Fruit fly (Drosophila melanogaster) whole organism, embryonic: Measurements from ENCODE around the gene eEF1delta.
A peak's percentile ranks its signal among the peaks of the same experiment; 100 is the strongest.

Experiments used
- Abd-B ChIP-seq: fragments of 200-800 bp; sonication (Bioruptor generic); optimal IDR thresholded peaks from 2 replicates; lab custom pipeline; 2018; ENCODE audit warnings: missing biosample characterization, mild to moderate bottlenecking, missing genetic modification characterization, moderate library complexity
- Asciz ChIP-seq: fragments of 200-800 bp; sonication (Bioruptor generic); optimal IDR thresholded peaks from 2 replicates; lab custom pipeline; 2017; ENCODE audit warnings: missing biosample characterization, mild to moderate bottlenecking, missing genetic modification characterization, missing genetic modification reagents
- CG11456 ChIP-seq: fragments of 200-800 bp; sonication (Bioruptor generic); IDR thresholded peaks from 3 replicates; pipeline ENCODE4 v1.3.6; 2022; ENCODE audit warnings: missing biosample characterization, missing genetic modification characterization
- CG13296 ChIP-seq: fragments of 200-800 bp; sonication (Bioruptor generic); optimal IDR thresholded peaks from 3 replicates; lab custom pipeline; 2018; ENCODE audit warnings: missing biosample characterization, mild to moderate bottlenecking, missing genetic modification characterization
- CG14710 ChIP-seq: fragments of 200-800 bp; sonication (Bioruptor generic); optimal IDR thresholded peaks from 3 replicates; lab custom pipeline; 2019; ENCODE audit warnings: missing biosample characterization, mild to moderate bottlenecking, missing genetic modification characterization, moderate library complexity
- CG14860 ChIP-seq: fragments of 200-800 bp; sonication (Bioruptor generic); IDR thresholded peaks from 3 replicates; pipeline ENCODE4 v1.3.6; 2022; ENCODE audit warnings: missing biosample characterization, missing genetic modification characterization; ENCODE audit not compliant: partially characterized antibody
- CG1603 ChIP-seq: fragments of 200-800 bp; sonication (Bioruptor generic); optimal IDR thresholded peaks from 2 replicates; lab custom pipeline; 2019; ENCODE audit warnings: missing biosample characterization, mild to moderate bottlenecking, missing genetic modification characterization, moderate library complexity
- CG17612 ChIP-seq: fragments of 200-800 bp; sonication (Bioruptor generic); IDR thresholded peaks from 2 replicates; pipeline ENCODE4 v1.3.6; 2022; ENCODE audit warnings: missing biosample characterization, missing genetic modification characterization
- CG3163 ChIP-seq: fragments of 200-800 bp; sonication (Bioruptor generic); optimal IDR thresholded peaks from 3 replicates; lab custom pipeline; 2016; ENCODE audit warnings: missing biosample characterization, missing genetic modification characterization
- CG3726 ChIP-seq: fragments of 200-800 bp; sonication (Bioruptor generic); IDR thresholded peaks from 3 replicates; pipeline ENCODE4, ENCODE4 v1.3.6; 2022; ENCODE audit warnings: missing biosample characterization, missing genetic modification characterization
- CG3995 ChIP-seq: fragments of 200-800 bp; sonication (Bioruptor generic); optimal IDR thresholded peaks from 3 replicates; lab custom pipeline; 2016; ENCODE audit warnings: missing biosample characterization, missing genetic modification characterization
- CG4617 ChIP-seq: fragments of 200-800 bp; sonication (Bioruptor generic); optimal IDR thresholded peaks from 3 replicates; lab custom pipeline; 2016; ENCODE audit warnings: missing biosample characterization, missing genetic modification characterization, borderline replicate concordance
- CG4730 ChIP-seq: fragments of 200-800 bp; sonication (Bioruptor generic); IDR thresholded peaks from 2 replicates; pipeline ENCODE4 v1.3.6; 2022; ENCODE audit warnings: missing biosample characterization, missing genetic modification characterization
- CG5953 ChIP-seq: fragments of 200-800 bp; sonication (Bioruptor generic); IDR thresholded peaks from 2 replicates; pipeline ENCODE4 v1.3.6; 2022; ENCODE audit warnings: missing biosample characterization, missing genetic modification characterization
- CG6689 ChIP-seq: fragments of 200-800 bp; sonication (Bioruptor generic); IDR thresholded peaks from 2 replicates; pipeline ENCODE4 v1.3.6; 2022; ENCODE audit warnings: missing biosample characterization, missing genetic modification characterization
- CG6765 ChIP-seq: fragments of 200-800 bp; sonication (Bioruptor generic); optimal IDR thresholded peaks from 3 replicates; lab custom pipeline; 2017; ENCODE audit warnings: missing biosample characterization, mild to moderate bottlenecking, missing genetic modification characterization
- CG6791 ChIP-seq: fragments of 200-800 bp; sonication (Bioruptor generic); IDR thresholded peaks from 3 replicates; pipeline ENCODE4 v1.3.6; 2022; ENCODE audit warnings: missing biosample characterization, missing genetic modification characterization; ENCODE audit not compliant: partially characterized antibody
- CG7372 ChIP-seq: fragments of 200-800 bp; sonication (Bioruptor generic); IDR thresholded peaks from 2 replicates; pipeline ENCODE4 v1.3.6; 2022; ENCODE audit warnings: missing biosample characterization, missing genetic modification characterization
- CG7987 ChIP-seq: fragments of 200-800 bp; sonication (Bioruptor generic); optimal IDR thresholded peaks from 2 replicates; lab custom pipeline; 2018; ENCODE audit warnings: missing biosample characterization, mild to moderate bottlenecking, missing genetic modification characterization, moderate library complexity
- CG8944 ChIP-seq: fragments of 200-800 bp; sonication (Bioruptor generic); optimal IDR thresholded peaks from 3 replicates; lab custom pipeline; 2016; ENCODE audit warnings: missing biosample characterization, missing genetic modification characterization
- CG9932 ChIP-seq: fragments of 200-800 bp; sonication (Bioruptor generic); IDR thresholded peaks from 2 replicates; pipeline ENCODE4 v1.3.6; 2022; ENCODE audit warnings: missing biosample characterization, missing genetic modification characterization
- Camta ChIP-seq: fragments of 200-800 bp; sonication (Bioruptor generic); optimal IDR thresholded peaks from 2 replicates; lab custom pipeline; 2016; ENCODE audit warnings: missing biosample characterization, missing genetic modification characterization
- Ets65A ChIP-seq: fragments of 200-800 bp; sonication (Bioruptor generic); peaks from one replicate; lab custom pipeline; 2016; ENCODE audit warnings: missing biosample characterization, missing genetic modification characterization
- Hr51 ChIP-seq, 2 experiments: fragments of 200-800 bp; sonication (Bioruptor generic); optimal IDR thresholded peaks; 2 replicates in 1 of 2; 3 replicates in 1 of 2; lab custom pipeline; 2016 to 2018; ENCODE audit warnings: missing biosample characterization in 2 of 2, missing genetic modification characterization in 2 of 2, mild to moderate bottlenecking in 1 of 2, moderate library complexity in 1 of 2
- Jarid2 ChIP-seq: fragments of 200-800 bp; sonication (Bioruptor generic); optimal IDR thresholded peaks from 3 replicates; lab custom pipeline; 2017; ENCODE audit warnings: mild to moderate bottlenecking, missing biosample characterization, missing genetic modification reagents, missing genetic modification characterization
- NfI ChIP-seq: fragments of 200-800 bp; sonication (Bioruptor generic); optimal IDR thresholded peaks from 3 replicates; lab custom pipeline; 2018; ENCODE audit warnings: missing biosample characterization, mild to moderate bottlenecking, missing genetic modification characterization, moderate library complexity
- Ptx1 ChIP-seq: fragments of 200-800 bp; sonication (Bioruptor generic); IDR thresholded peaks from 2 replicates; pipeline ENCODE4 v1.3.6; 2022; ENCODE audit warnings: missing biosample characterization, missing genetic modification characterization
- Ravus ChIP-seq: fragments of 200-800 bp; sonication (Bioruptor generic); IDR thresholded peaks from 2 replicates; pipeline ENCODE4 v1.3.6; 2022; ENCODE audit warnings: missing biosample characterization, missing genetic modification characterization
- Side ChIP-seq: fragments of 200-800 bp; sonication (Bioruptor generic); optimal IDR thresholded peaks from 2 replicates; lab custom pipeline; 2016; ENCODE audit warnings: missing biosample characterization, missing genetic modification characterization
- Sry-β ChIP-seq: fragments of 200-800 bp; sonication (Bioruptor generic); optimal IDR thresholded peaks from 2 replicates; lab custom pipeline; 2018; ENCODE audit warnings: missing biosample characterization, mild to moderate bottlenecking, missing genetic modification characterization, moderate library complexity
- Xbp1 ChIP-seq: fragments of 200-800 bp; sonication (Bioruptor generic); optimal IDR thresholded peaks from 3 replicates; lab custom pipeline; 2016; ENCODE audit warnings: missing biosample characterization, mild to moderate bottlenecking, missing genetic modification characterization
- YL-1 ChIP-seq: fragments of 200-800 bp; sonication (Bioruptor generic); optimal IDR thresholded peaks from 3 replicates; lab custom pipeline; 2017; ENCODE audit warnings: missing biosample characterization, mild to moderate bottlenecking, missing genetic modification characterization
- btn ChIP-seq: fragments of 200-800 bp; sonication (Bioruptor generic); optimal IDR thresholded peaks from 2 replicates; lab custom pipeline; 2016; ENCODE audit warnings: missing biosample characterization, missing genetic modification characterization
- cg ChIP-seq: fragments of 200-800 bp; sonication (Bioruptor generic); optimal IDR thresholded peaks from 3 replicates; lab custom pipeline; 2019; ENCODE audit warnings: missing biosample characterization, mild to moderate bottlenecking, missing genetic modification characterization, moderate library complexity
- da ChIP-seq: fragments of 200-800 bp; sonication (Bioruptor generic); optimal IDR thresholded peaks from 2 replicates; lab custom pipeline; 2016; ENCODE audit warnings: missing biosample characterization, missing genetic modification characterization
- fd3F ChIP-seq: fragments of 200-800 bp; sonication (Bioruptor generic); optimal IDR thresholded peaks from 2 replicates; lab custom pipeline; 2018; ENCODE audit warnings: missing biosample characterization, mild to moderate bottlenecking, missing genetic modification characterization, moderate library complexity
- grau ChIP-seq: fragments of 200-800 bp; optimal IDR thresholded peaks from 3 replicates; lab custom pipeline; 2019; ENCODE audit warnings: missing biosample characterization, mild to moderate bottlenecking, missing genetic modification characterization, moderate library complexity
- hb ChIP-seq: fragments of 200-800 bp; sonication (Bioruptor generic); IDR thresholded peaks from 3 replicates; pipeline ENCODE4 v1.3.6; 2022; ENCODE audit warnings: missing biosample characterization, missing genetic modification characterization; ENCODE audit not compliant: partially characterized antibody
- jumu ChIP-seq: fragments of 200-800 bp; sonication (Bioruptor generic); optimal IDR thresholded peaks from 3 replicates; lab custom pipeline; 2016; ENCODE audit warnings: missing biosample characterization, missing genetic modification characterization
- ken ChIP-seq: fragments of 200-800 bp; sonication (Bioruptor generic); IDR thresholded peaks from 3 replicates; pipeline ENCODE4 v1.3.6; 2022; ENCODE audit warnings: missing biosample characterization, missing genetic modification characterization
- lbe ChIP-seq: fragments of 200-800 bp; sonication (Bioruptor generic); optimal IDR thresholded peaks from 2 replicates; lab custom pipeline; 2016; ENCODE audit warnings: missing biosample characterization, mild to moderate bottlenecking, missing genetic modification characterization
- pfk ChIP-seq: fragments of 200-800 bp; sonication (Bioruptor generic); optimal IDR thresholded peaks from 2 replicates; lab custom pipeline; 2018; ENCODE audit warnings: missing biosample characterization, mild to moderate bottlenecking, missing genetic modification characterization, moderate library complexity
- pum ChIP-seq: fragments of 200-800 bp; sonication (Bioruptor generic); optimal IDR thresholded peaks from 2 replicates; lab custom pipeline; 2016; ENCODE audit warnings: missing biosample characterization, missing genetic modification characterization
- scrt ChIP-seq: fragments of 200-800 bp; sonication (Bioruptor generic); optimal IDR thresholded peaks from 2 replicates; lab custom pipeline; 2018; ENCODE audit warnings: missing biosample characterization, mild to moderate bottlenecking, missing genetic modification characterization, moderate library complexity
- sim ChIP-seq: fragments of 200-800 bp; sonication (Bioruptor generic); IDR thresholded peaks from 2 replicates; pipeline ENCODE4 v1.3.6; 2022; ENCODE audit warnings: missing biosample characterization, missing genetic modification characterization
- sr ChIP-seq: fragments of 200-800 bp; sonication (Bioruptor generic); IDR thresholded peaks from 3 replicates; pipeline ENCODE4 v1.3.6; 2022; ENCODE audit warnings: missing biosample characterization, missing genetic modification characterization
- tio ChIP-seq: fragments of 200-800 bp; sonication (Bioruptor generic); optimal IDR thresholded peaks from 2 replicates; lab custom pipeline; 2017; ENCODE audit warnings: missing biosample characterization, missing genetic modification characterization, inconsistent platforms
- toy ChIP-seq: fragments of 200-800 bp; sonication (Bioruptor generic); IDR thresholded peaks from 2 replicates; pipeline ENCODE4 v1.3.6; 2022; ENCODE audit warnings: missing biosample characterization, missing genetic modification characterization
- unpg ChIP-seq: fragments of 200-800 bp; sonication (Bioruptor generic); optimal IDR thresholded peaks from 3 replicates; lab custom pipeline; 2018; ENCODE audit warnings: missing biosample characterization, mild to moderate bottlenecking, missing genetic modification characterization, moderate library complexity
- zen ChIP-seq: fragments of 200-800 bp; sonication (Bioruptor generic); optimal IDR thresholded peaks from 3 replicates; lab custom pipeline; 2018; ENCODE audit warnings: missing biosample characterization, mild to moderate bottlenecking, missing genetic modification characterization, moderate library complexity
- zf30C ChIP-seq: fragments of 200-800 bp; sonication (Bioruptor generic); optimal IDR thresholded peaks from 3 replicates; lab custom pipeline; 2018; ENCODE audit warnings: missing biosample characterization, mild to moderate bottlenecking, missing genetic modification characterization

eEF1delta gene

dm6 chr2L:10276846-10277245 is 44.5 kb downstream of the eEF1delta start (continued):
- TF ChIP-seq grau (tag; lab: Kevin White, UChicago) (no peak), YL-1 (GFP tag; lab: Kevin White, UChicago) (no peak), zen (tag; lab: Kevin White, UChicago) (no peak), cg (peak; percentile 92), Camta (GFP tag; lab: Kevin White, UChicago) (peak; percentile 23), CG3995 (no peak), Sry-β (GFP tag; lab: Kevin White, UChicago) (no peak), unpg (no peak), zf30C (GFP tag; lab: Kevin White, UChicago) (peak; percentile 89), CG7372 (GFP tag; lab: Robert Waterston, UW) (no peak), sim (GFP tag; lab: Robert Waterston, UW) (peak; percentile 43; the same call in 1 of the 2 replicates), toy (GFP tag; lab: Robert Waterston, UW) (no peak), CG8944 (GFP tag; lab: Kevin White, UChicago) (peak; percentile 4), CG13296 (GFP tag; lab: Kevin White, UChicago) (no peak), tio (GFP tag; lab: Kevin White, UChicago) (no peak), Ptx1 (GFP tag; lab: Robert Waterston, UW) (peak; percentile 40; the same call in 1 of the 2 replicates), CG14710 (tag; lab: Kevin White, UChicago) (no peak), CG7987 (GFP tag; lab: Kevin White, UChicago) (peak; percentile 11), Xbp1 (GFP tag; lab: Kevin White, UChicago) (peak; percentile 39), pum (GFP tag; lab: Kevin White, UChicago) (no peak), NfI (GFP tag; lab: Kevin White, UChicago) (no peak), fd3F (no peak), scrt (GFP tag; lab: Kevin White, UChicago) (no peak), jumu (GFP tag; lab: Kevin White, UChicago) (no peak), CG1603 (tag; lab: Kevin White, UChicago) (peak; percentile 65), CG6765 (GFP tag; lab: Kevin White, UChicago) (no peak), Ravus (GFP tag; lab: Robert Waterston, UW) (no peak), CG6791 (GFP tag; lab: Robert Waterston, UW) (no peak), CG3726 (GFP tag; lab: Robert Waterston, UW) (no peak), Abd-B (GFP tag; lab: Kevin White, UChicago) (no peak), Jarid2 (GFP tag; lab: Kevin White, UChicago) (no peak), CG3163 (GFP tag; lab: Kevin White, UChicago) (no peak), CG9932 (GFP tag; lab: Robert Waterston, UW) (no peak), CG6689 (GFP tag; lab: Robert Waterston, UW) (peak; percentile 19; the same call in 1 of the 2 replicates), Hr51 (GFP tag; optimal IDR thresholded peaks at IDR 0.05; lab: Kevin White, UChicago) (no peak), hb (GFP tag; lab: Robert Waterston, UW) (no peak), btn (GFP tag; lab: Kevin White, UChicago) (peak; percentile 17), CG4617 (peak; percentile 0), lbe (no peak), CG11456 (GFP tag; lab: Robert Waterston, UW) (no peak), CG5953 (GFP tag; lab: Robert Waterston, UW) (no peak), CG4730 (no peak), Ets65A (GFP tag; lab: Kevin White, UChicago) (peak; percentile 53), CG14860 (GFP tag; lab: Robert Waterston, UW) (no peak), Asciz (GFP tag; lab: Kevin White, UChicago) (no peak), Side (GFP tag; lab: Kevin White, UChicago) (peak; percentile 39), CG17612 (no peak), da (GFP tag; lab: Kevin White, UChicago) (no peak), sr (GFP tag; lab: Robert Waterston, UW) (no peak), pfk (no peak), ken (GFP tag; lab: Robert Waterston, UW) (0 out of 3 replicates have a peak, but pooled peaks have one; percentile 46)
